Worm (Caenorhabditis elegans): ENCODE results near the gene npl-4.1.

DNA sequence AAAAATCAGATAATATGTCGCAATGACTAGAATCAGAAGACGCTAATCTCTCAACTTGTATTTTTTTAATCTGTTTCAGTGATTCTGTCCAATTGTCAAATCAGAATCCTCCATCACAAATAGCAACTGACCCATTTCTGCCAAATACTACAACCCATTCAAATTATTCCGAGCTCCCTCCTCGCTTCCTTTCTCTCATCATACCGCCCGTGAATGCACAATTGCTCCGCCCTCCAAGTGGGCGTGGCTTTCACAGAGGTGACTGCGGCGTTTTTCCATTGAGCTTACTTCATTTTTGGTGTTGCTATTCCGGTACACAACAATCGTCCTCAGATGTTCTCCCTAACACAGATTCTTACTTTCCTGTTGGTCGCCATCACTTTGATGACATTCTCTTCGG lies 49.6 kb downstream of the npl-4.1 start, which contains the start of gene flp-27:
- TF ChIP-seq W03F9.2 (tag; optimal IDR thresholded peaks at IDR 0.05) (no peak), him-1 (tag; optimal IDR thresholded peaks at IDR 0.05) (no peak)

All from whole organism, L4/young adult.